Fruit fly (Drosophila melanogaster) whole organism, embryonic: ENCODE results near the gene Trpgamma.
A peak's percentile ranks its signal among the peaks of the same experiment; 100 is the strongest.

Experiments
- CG10366 ChIP-seq: fragments of 200-800 bp; sonication (Bioruptor generic); IDR thresholded peaks from 2 replicates; pipeline ENCODE4 v1.3.6; 2022; ENCODE audit warnings: missing biosample characterization, missing genetic modification characterization
- CG10565 ChIP-seq: fragments of 200-800 bp; sonication (Bioruptor generic); optimal IDR thresholded peaks from 3 replicates; lab custom pipeline; 2016; ENCODE audit warnings: missing biosample characterization, mild to moderate bottlenecking, missing genetic modification characterization
- CG12236 ChIP-seq: fragments of 200-800 bp; sonication (Bioruptor generic); optimal IDR thresholded peaks from 2 replicates; lab custom pipeline; 2016; ENCODE audit warnings: missing biosample characterization, missing genetic modification characterization
- CG13424 ChIP-seq: fragments of 200-800 bp; sonication (Bioruptor generic); optimal IDR thresholded peaks from 2 replicates; lab custom pipeline; 2019; ENCODE audit warnings: missing biosample characterization, mild to moderate bottlenecking, missing genetic modification characterization, moderate library complexity
- CG14014 ChIP-seq: fragments of 200-800 bp; sonication (Bioruptor generic); IDR thresholded peaks from 2 replicates; pipeline ENCODE4 v1.3.6; 2022; ENCODE audit warnings: missing biosample characterization, missing genetic modification characterization
- CG14050 ChIP-seq: fragments of 200-800 bp; sonication (Bioruptor generic); IDR thresholded peaks from 3 replicates; pipeline ENCODE4 v1.3.6; 2022; ENCODE audit warnings: missing biosample characterization, missing genetic modification characterization
- CG1603 ChIP-seq: fragments of 200-800 bp; sonication (Bioruptor generic); optimal IDR thresholded peaks from 2 replicates; lab custom pipeline; 2019; ENCODE audit warnings: missing biosample characterization, mild to moderate bottlenecking, missing genetic modification characterization, moderate library complexity
- CG17186 ChIP-seq: fragments of 200-800 bp; sonication (Bioruptor generic); optimal IDR thresholded peaks from 3 replicates; lab custom pipeline; 2017; ENCODE audit warnings: missing biosample characterization, missing genetic modification reagents, missing genetic modification characterization
- CG17612 ChIP-seq: fragments of 200-800 bp; sonication (Bioruptor generic); IDR thresholded peaks from 2 replicates; pipeline ENCODE4 v1.3.6; 2022; ENCODE audit warnings: missing biosample characterization, missing genetic modification characterization
- CG1832 ChIP-seq: fragments of 200-800 bp; sonication (Bioruptor generic); optimal IDR thresholded peaks from 2 replicates; lab custom pipeline; 2017; ENCODE audit warnings: missing biosample characterization, mild to moderate bottlenecking, missing genetic modification characterization, inconsistent platforms
- CG31224 ChIP-seq: fragments of 200-800 bp; sonication (Bioruptor generic); IDR thresholded peaks from 2 replicates; pipeline ENCODE4 v1.3.6; 2022; ENCODE audit warnings: missing biosample characterization, missing genetic modification characterization
- CG31365 ChIP-seq: fragments of 200-800 bp; sonication (Bioruptor generic); optimal IDR thresholded peaks from 2 replicates; lab custom pipeline; 2018; ENCODE audit warnings: missing biosample characterization, mild to moderate bottlenecking, missing genetic modification characterization
- CG33557 ChIP-seq: fragments of 200-800 bp; sonication (Bioruptor generic); optimal IDR thresholded peaks from 2 replicates; lab custom pipeline; 2019; ENCODE audit warnings: missing biosample characterization, mild to moderate bottlenecking, missing genetic modification characterization, moderate library complexity
- CG3995 ChIP-seq: fragments of 200-800 bp; sonication (Bioruptor generic); optimal IDR thresholded peaks from 3 replicates; lab custom pipeline; 2016; ENCODE audit warnings: missing biosample characterization, missing genetic modification characterization
- CG7372 ChIP-seq: fragments of 200-800 bp; sonication (Bioruptor generic); IDR thresholded peaks from 2 replicates; pipeline ENCODE4 v1.3.6; 2022; ENCODE audit warnings: missing biosample characterization, missing genetic modification characterization
- CG8089 ChIP-seq: fragments of 200-800 bp; sonication (Bioruptor generic); optimal IDR thresholded peaks from 3 replicates; lab custom pipeline; 2016; ENCODE audit warnings: missing biosample characterization, missing genetic modification characterization
- CkIIα-i1 ChIP-seq: fragments of 200-800 bp; sonication (Bioruptor generic); IDR thresholded peaks from 2 replicates; pipeline ENCODE4 v1.3.6; 2022; ENCODE audit warnings: missing biosample characterization, missing genetic modification characterization
- Eip74EF ChIP-seq, 2 experiments: fragments of 200-800 bp in 1 of 2; fragments of >200 bp in 1 of 2; sonication (Bioruptor generic) in 1 of 2; optimal IDR thresholded peaks; 2 replicates each; lab custom pipeline; 2017 to 2019; ENCODE audit warnings: missing biosample characterization in 2 of 2, missing genetic modification characterization in 2 of 2, mild to moderate bottlenecking in 1 of 2, moderate library complexity in 1 of 2
- Ets65A ChIP-seq: fragments of 200-800 bp; sonication (Bioruptor generic); peaks from one replicate; lab custom pipeline; 2016; ENCODE audit warnings: missing biosample characterization, missing genetic modification characterization
- Gsc ChIP-seq: fragments of 200-800 bp; sonication (Bioruptor generic); IDR thresholded peaks from 2 replicates; pipeline ENCODE4 v1.3.6; 2022; ENCODE audit warnings: missing biosample characterization, missing genetic modification characterization
- Gug ChIP-seq: fragments of 200-800 bp; sonication (Bioruptor generic); IDR thresholded peaks from 4 replicates; pipeline ENCODE4 v1.3.6; 2022; ENCODE audit warnings: missing biosample characterization, missing genetic modification characterization
- Hr78 ChIP-seq, 2 experiments: fragments of 200-800 bp in 1 of 2; fragments of >200 bp in 1 of 2; sonication (Bioruptor generic) in 1 of 2; optimal IDR thresholded peaks; 2 replicates each; lab custom pipeline; 2017 to 2019; ENCODE audit warnings: missing biosample characterization in 2 of 2, missing genetic modification characterization in 2 of 2, mild to moderate bottlenecking in 1 of 2, moderate library complexity in 1 of 2
- Pdp1 ChIP-seq, 2 experiments: fragments of 200-800 bp; sonication (Bioruptor generic); optimal IDR thresholded peaks; 3 replicates each; lab custom pipeline; 2016; ENCODE audit warnings: missing biosample characterization in 2 of 2, missing genetic modification characterization in 2 of 2, mild to moderate bottlenecking in 1 of 2, moderate library complexity in 1 of 2
- Ptx1 ChIP-seq: fragments of 200-800 bp; sonication (Bioruptor generic); IDR thresholded peaks from 2 replicates; pipeline ENCODE4 v1.3.6; 2022; ENCODE audit warnings: missing biosample characterization, missing genetic modification characterization
- Scr ChIP-seq: fragments of 200-800 bp; sonication (Bioruptor generic); IDR thresholded peaks from 2 replicates; pipeline ENCODE4 v1.3.6; 2022; ENCODE audit warnings: missing biosample characterization, missing genetic modification characterization; ENCODE audit not compliant: partially characterized antibody
- ab ChIP-seq: fragments of 200-800 bp; sonication (Bioruptor generic); optimal IDR thresholded peaks from 2 replicates; lab custom pipeline; 2016; ENCODE audit warnings: missing biosample characterization, missing genetic modification characterization
- br ChIP-seq: fragments of >200 bp; optimal IDR thresholded peaks from 2 replicates; lab custom pipeline; 2017
- cad ChIP-seq: fragments of >200 bp; optimal IDR thresholded peaks from 2 replicates; lab custom pipeline; 2017; ENCODE audit warnings: missing biosample characterization, missing genetic modification characterization
- croc ChIP-seq: fragments of 200-800 bp; sonication (Bioruptor generic); conservative IDR thresholded peaks from 3 replicates; pipeline ENCODE4 v1.3.6; 2022; ENCODE audit warnings: missing biosample characterization, missing genetic modification characterization
- da ChIP-seq: fragments of 200-800 bp; sonication (Bioruptor generic); optimal IDR thresholded peaks from 2 replicates; lab custom pipeline; 2016; ENCODE audit warnings: missing biosample characterization, missing genetic modification characterization
- danr ChIP-seq: fragments of 200-800 bp; sonication (Bioruptor generic); IDR thresholded peaks from 2 replicates; pipeline ENCODE4 v1.3.6; 2022; ENCODE audit warnings: missing biosample characterization, missing genetic modification characterization
- dmrt11E ChIP-seq: fragments of 200-800 bp; sonication (Bioruptor generic); optimal IDR thresholded peaks from 3 replicates; lab custom pipeline; 2018; ENCODE audit warnings: missing biosample characterization, mild to moderate bottlenecking, missing genetic modification characterization, moderate library complexity
- dmrt99B ChIP-seq: fragments of 200-800 bp; sonication (Bioruptor generic); optimal IDR thresholded peaks from 2 replicates; lab custom pipeline; 2018; ENCODE audit warnings: missing biosample characterization, mild to moderate bottlenecking, missing genetic modification characterization, moderate library complexity
- eyg ChIP-seq: fragments of 200-800 bp; sonication (Bioruptor generic); optimal IDR thresholded peaks from 3 replicates; lab custom pipeline; 2016; ENCODE audit warnings: missing biosample characterization, missing genetic modification characterization
- gfzf ChIP-seq: fragments of 200-800 bp; sonication (Bioruptor generic); optimal IDR thresholded peaks from 2 replicates; lab custom pipeline; 2016; ENCODE audit warnings: missing biosample characterization, mild to moderate bottlenecking, missing genetic modification characterization, moderate library complexity
- grn ChIP-seq: fragments of 200-800 bp; sonication (Bioruptor generic); optimal IDR thresholded peaks from 3 replicates; lab custom pipeline; 2017; ENCODE audit warnings: missing biosample characterization, missing genetic modification characterization
- hb ChIP-seq: fragments of 200-800 bp; sonication (Bioruptor generic); IDR thresholded peaks from 3 replicates; pipeline ENCODE4 v1.3.6; 2022; ENCODE audit warnings: missing biosample characterization, missing genetic modification characterization; ENCODE audit not compliant: partially characterized antibody
- ind ChIP-seq: fragments of 200-800 bp; sonication (Bioruptor generic); optimal IDR thresholded peaks from 3 replicates; lab custom pipeline; 2016; ENCODE audit warnings: missing biosample characterization, missing genetic modification characterization
- lilli ChIP-seq: fragments of 200-800 bp; sonication (Bioruptor generic); optimal IDR thresholded peaks from 3 replicates; lab custom pipeline; 2016; ENCODE audit warnings: missing biosample characterization, missing genetic modification characterization
- mirr ChIP-seq: fragments of 200-800 bp; sonication (Bioruptor generic); optimal IDR thresholded peaks from 3 replicates; lab custom pipeline; 2018; ENCODE audit warnings: missing biosample characterization, mild to moderate bottlenecking, missing genetic modification characterization
- mld ChIP-seq: fragments of 200-800 bp; sonication (Bioruptor generic); IDR thresholded peaks from 3 replicates; pipeline ENCODE4 v1.3.6; 2022; ENCODE audit warnings: missing biosample characterization, missing genetic modification characterization; ENCODE audit not compliant: partially characterized antibody
- nau ChIP-seq: fragments of 200-800 bp; sonication (Bioruptor generic); optimal IDR thresholded peaks from 3 replicates; lab custom pipeline; 2017; ENCODE audit warnings: missing biosample characterization, mild to moderate bottlenecking, missing genetic modification characterization, missing genetic modification reagents
- peb ChIP-seq: fragments of 200-800 bp; sonication (Bioruptor generic); IDR thresholded peaks from 2 replicates; pipeline ENCODE4 v1.3.6; 2022; ENCODE audit warnings: missing biosample characterization, missing genetic modification characterization
- salm ChIP-seq: fragments of 200-800 bp; sonication (Bioruptor generic); optimal IDR thresholded peaks from 2 replicates; lab custom pipeline; 2018; ENCODE audit warnings: missing biosample characterization, mild to moderate bottlenecking, missing genetic modification characterization
- scrt ChIP-seq: fragments of 200-800 bp; sonication (Bioruptor generic); optimal IDR thresholded peaks from 2 replicates; lab custom pipeline; 2018; ENCODE audit warnings: missing biosample characterization, mild to moderate bottlenecking, missing genetic modification characterization, moderate library complexity
- sob ChIP-seq: fragments of 200-800 bp; sonication (Bioruptor generic); IDR thresholded peaks from 2 replicates; pipeline ENCODE4 v1.3.6; 2022; ENCODE audit warnings: missing biosample characterization, missing genetic modification characterization
- sqz ChIP-seq: fragments of 200-800 bp; sonication (Bioruptor generic); optimal IDR thresholded peaks from 3 replicates; lab custom pipeline; 2018; ENCODE audit warnings: missing biosample characterization, mild to moderate bottlenecking, missing genetic modification characterization
- toy ChIP-seq: fragments of 200-800 bp; sonication (Bioruptor generic); IDR thresholded peaks from 2 replicates; pipeline ENCODE4 v1.3.6; 2022; ENCODE audit warnings: missing biosample characterization, missing genetic modification characterization
- wek ChIP-seq: fragments of 200-800 bp; sonication (Bioruptor generic); optimal IDR thresholded peaks from 3 replicates; lab custom pipeline; 2018; ENCODE audit warnings: missing biosample characterization, mild to moderate bottlenecking, missing genetic modification characterization, moderate library complexity
- zen ChIP-seq: fragments of 200-800 bp; sonication (Bioruptor generic); optimal IDR thresholded peaks from 3 replicates; lab custom pipeline; 2018; ENCODE audit warnings: missing biosample characterization, mild to moderate bottlenecking, missing genetic modification characterization, moderate library complexity
- zfh1 ChIP-seq: fragments of 200-800 bp; sonication (Bioruptor generic); IDR thresholded peaks from 3 replicates; pipeline ENCODE4 v1.3.6; 2022; ENCODE audit warnings: missing biosample characterization, missing genetic modification characterization

Trpgamma gene

DNA sequence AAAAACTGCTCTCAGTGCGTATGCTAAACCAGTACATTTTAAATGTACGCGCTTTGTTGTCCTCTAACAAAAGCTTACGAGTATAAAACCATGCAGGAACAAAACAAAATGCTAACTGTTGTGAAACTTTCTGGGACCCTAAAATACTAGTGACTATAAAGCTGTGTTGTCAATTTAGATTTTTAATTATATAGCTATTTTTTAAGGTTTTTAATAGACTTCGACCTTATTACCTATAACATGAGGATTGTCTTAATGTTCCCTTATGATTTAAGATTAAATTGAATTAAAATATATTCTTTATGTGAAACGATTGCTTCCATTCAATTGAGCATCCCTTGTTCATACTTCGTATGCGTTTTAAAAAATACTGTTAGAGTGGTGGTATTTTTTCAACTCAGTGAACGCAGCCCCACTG, 19.8 kb downstream of the Trpgamma start (continued):
- TF ChIP-seq ab (GFP tag; lab: Kevin White, UChicago), result no peak
- peak; percentile 56 for TF ChIP-seq CG14050 (GFP tag; lab: Robert Waterston, UW)
- TF ChIP-seq peb (GFP tag; lab: Robert Waterston, UW), result peak; percentile 58; the same call in 1 of the 2 replicates
- peak; percentile 25; the same call in 1 of the 2 replicates for TF ChIP-seq Gsc (GFP tag; lab: Robert Waterston, UW)
- TF ChIP-seq CG1832 (GFP tag; lab: Kevin White, UChicago), result no peak
- peak; percentile 76 for TF ChIP-seq gfzf
- peak; percentile 66 for TF ChIP-seq CG13424 (tag; lab: Kevin White, UChicago)
- peak; percentile 74; the same call in 2 of the 3 replicates for TF ChIP-seq zfh1
- TF ChIP-seq Gug (GFP tag; lab: Robert Waterston, UW), result peak; percentile 53; the same call in 3 of the 4 replicates
- peak; percentile 5 for TF ChIP-seq da (GFP tag; lab: Kevin White, UChicago)
- TF ChIP-seq Scr, result no peak
- TF ChIP-seq ind, result peak; percentile 62
- TF ChIP-seq hb, result no peak
- peak; percentile 73 for TF ChIP-seq lilli
- peak; percentile 27; the same call in 1 of the 2 replicates for TF ChIP-seq danr (GFP tag; lab: Robert Waterston, UW)
- no peak for TF ChIP-seq mld (GFP tag; lab: Robert Waterston, UW)
- peak; percentile 24 for TF ChIP-seq CG1603 (tag; lab: Kevin White, UChicago)
- no peak for TF ChIP-seq CG31365 (tag; lab: Kevin White, UChicago)
- TF ChIP-seq nau (GFP tag; lab: Kevin White, UChicago), result no peak
- no peak for TF ChIP-seq CkIIα-i1
- peak; percentile 70 for TF ChIP-seq CG10366 (GFP tag; lab: Robert Waterston, UW)
- TF ChIP-seq Hr78 (GFP tag; optimal IDR thresholded peaks at IDR 0.05; lab: Kevin White, UChicago), result no peak
- peak; percentile 92 for TF ChIP-seq Ets65A (GFP tag; lab: Kevin White, UChicago)
- TF ChIP-seq Ptx1 (GFP tag; lab: Robert Waterston, UW), result peak; percentile 91
- TF ChIP-seq CG3995 (GFP tag; lab: Kevin White, UChicago), result peak; percentile 46
- peak; percentile 66; the same call in 1 of the 2 replicates for TF ChIP-seq sob
- TF ChIP-seq sqz (GFP tag; lab: Kevin White, UChicago), result no peak
- TF ChIP-seq grn (GFP tag; lab: Kevin White, UChicago), result no peak
- TF ChIP-seq CG17186 (GFP tag; lab: Kevin White, UChicago), result peak; percentile 14
- peak; percentile 43 for TF ChIP-seq croc (GFP tag; lab: Robert Waterston, UW)
- TF ChIP-seq CG33557 (GFP tag; lab: Kevin White, UChicago), result peak; percentile 42
- peak; percentile 80 for TF ChIP-seq zen (tag; lab: Kevin White, UChicago)
- no peak for TF ChIP-seq br (lab: Kevin White, UChicago)
- no peak for TF ChIP-seq Eip74EF (GFP tag; optimal IDR thresholded peaks at IDR 0.05; lab: Kevin White, UChicago)
- TF ChIP-seq scrt (GFP tag; lab: Kevin White, UChicago), result no peak
- no peak for TF ChIP-seq dmrt99B
- TF ChIP-seq mirr (GFP tag; lab: Kevin White, UChicago), result no peak
- TF ChIP-seq CG10565, result peak; percentile 6
- TF ChIP-seq CG8089 (GFP tag; lab: Kevin White, UChicago), result peak; percentile 3
- no peak for TF ChIP-seq eyg
- TF ChIP-seq toy (GFP tag; lab: Robert Waterston, UW), result no peak
- peak; percentile 74 for TF ChIP-seq CG14014 (GFP tag; lab: Robert Waterston, UW)
- no peak for TF ChIP-seq CG12236 (GFP tag; lab: Kevin White, UChicago)
- peak; percentile 61 for TF ChIP-seq dmrt11E (tag; lab: Kevin White, UChicago)
- peak; percentile 27 to 50 for TF ChIP-seq Pdp1 (GFP tag; optimal IDR thresholded peaks at IDR 0.05; lab: Kevin White, UChicago)
- TF ChIP-seq wek (GFP tag; lab: Kevin White, UChicago), result no peak
- TF ChIP-seq CG17612 (GFP tag; lab: Robert Waterston, UW), result peak; percentile 47; the same call in 1 of the 2 replicates
- peak; percentile 55 for TF ChIP-seq CG31224
- no peak for TF ChIP-seq salm (tag; lab: Kevin White, UChicago)
- TF ChIP-seq cad (GFP tag; lab: Kevin White, UChicago), result no peak
- TF ChIP-seq CG7372 (GFP tag; lab: Robert Waterston, UW), result peak; percentile 54
